Worm (Caenorhabditis elegans): ENCODE results near the gene E02C12.9.
"Not testable (repeated sequence)": the region's sequence is repeated elsewhere in the genome, so short reads cannot be mapped to it uniquely, and the experiment has no call there.

E02C12.9 gene

ce11 chrV:9341814-9342213 is 33.5 kb downstream of the E02C12.9 start:
- TF ChIP-seq saeg-2 (GFP tag; IDR thresholded peaks at IDR 0.05), result peak; percentile 90
- TF ChIP-seq arid-1 (GFP tag; conservative IDR thresholded peaks at IDR 0.05), result peak; percentile 80
- peak; percentile 58 for TF ChIP-seq mdt-29 (GFP tag; IDR thresholded peaks at IDR 0.05)
- peak; percentile 98 for TF ChIP-seq zfp-3 (GFP tag; conservative IDR thresholded peaks at IDR 0.05)
- 0 out of 4 replicates have a peak, but pooled peaks of 1 of the 2 experiments have one; percentile 18 for TF ChIP-seq madf-5 (GFP tag; IDR thresholded peaks at IDR 0.05)
- peak; percentile 55 for TF ChIP-seq dmd-6 (GFP tag; IDR thresholded peaks at IDR 0.05)
- peak; percentile 75 for TF ChIP-seq Y48G9A.11 (GFP tag; IDR thresholded peaks at IDR 0.05)
- peak; percentile 67; the same call in 1 of the 2 replicates for TF ChIP-seq daf-19 (GFP tag; conservative IDR thresholded peaks at IDR 0.05)
- peak; percentile 74 for TF ChIP-seq madf-9 (GFP tag; conservative IDR thresholded peaks at IDR 0.05)
- TF ChIP-seq dmd-9 (GFP tag; IDR thresholded peaks at IDR 0.05), result 0 out of 2 replicates have a peak, but pooled peaks have one; percentile 50
- TF ChIP-seq ctbp-1 (GFP tag; IDR thresholded peaks at IDR 0.05), result peak; percentile 75
- TF ChIP-seq F44E2.7 (GFP tag; IDR thresholded peaks at IDR 0.05), result peak; percentile 85; the same call in 1 of the 2 replicates
- peak; percentile 94 for TF ChIP-seq Y105C5A.15 (GFP tag; IDR thresholded peaks at IDR 0.05)
- peak; percentile 77 for TF ChIP-seq lim-7 (GFP tag; IDR thresholded peaks at IDR 0.05)
- peak; percentile 87; the same call in 1 of the 2 replicates for TF ChIP-seq pha-4 (GFP tag; IDR thresholded peaks at IDR 0.05)
- TF ChIP-seq pha-4 (tag; optimal IDR thresholded peaks at IDR 0.05), result not testable (repeated sequence)
- TF ChIP-seq lin-38 (GFP tag; IDR thresholded peaks at IDR 0.05), result peak; percentile 81
- peak; percentile 92 for TF ChIP-seq tra-1 (GFP tag; IDR thresholded peaks at IDR 0.05)
- TF ChIP-seq lin-1 (GFP tag; IDR thresholded peaks at IDR 0.05), result peak; percentile 90
- peak; percentile 70 for TF ChIP-seq nhr-42 (GFP tag; IDR thresholded peaks at IDR 0.05)
- peak; percentile 72; the same call in 1 of the 2 replicates for TF ChIP-seq dmd-8 (GFP tag; IDR thresholded peaks at IDR 0.05)
- TF ChIP-seq snpc-1.2 (GFP tag; IDR thresholded peaks at IDR 0.05), result peak; percentile 76
- TF ChIP-seq F26F4.8 (GFP tag; conservative IDR thresholded peaks at IDR 0.05), result 0 out of 2 replicates have a peak, but pooled peaks have one; percentile 40
- peak; percentile 87 for TF ChIP-seq ceh-20 (GFP tag; IDR thresholded peaks at IDR 0.05)
- TF ChIP-seq hmg-1.1 (GFP tag; IDR thresholded peaks at IDR 0.05), result peak; percentile 66
- TF ChIP-seq Y75B8A.6 (GFP tag; IDR thresholded peaks at IDR 0.05), result peak; percentile 86; the same call in 1 of the 2 replicates
- TF ChIP-seq T26A8.4 (GFP tag; IDR thresholded peaks at IDR 0.05), result peak; percentile 94
- TF ChIP-seq vab-7 (GFP tag; IDR thresholded peaks at IDR 0.05), result peak; percentile 56
- peak; percentile 83 for TF ChIP-seq D1046.2 (GFP tag; IDR thresholded peaks at IDR 0.05)
- peak; percentile 74; the same call in 1 of the 2 replicates for TF ChIP-seq zip-11 (GFP tag; IDR thresholded peaks at IDR 0.05)
- TF ChIP-seq lin-29 (GFP tag; IDR thresholded peaks at IDR 0.05), result peak; percentile 88
- TF ChIP-seq egl-43 (GFP tag; IDR thresholded peaks at IDR 0.05), result peak; percentile 83
- peak; percentile 85 for TF ChIP-seq php-3 (GFP tag; IDR thresholded peaks at IDR 0.05)

ce11 chrV:9340318-9340717 is 35.0 kb downstream of the E02C12.9 start:
- TF ChIP-seq zag-1 (tag; optimal IDR thresholded peaks at IDR 0.05) (no peak), pqm-1 (tag; optimal IDR thresholded peaks at IDR 0.05) (no peak), nhr-28 (tag; optimal IDR thresholded peaks at IDR 0.05) (no peak), ceh-82 (tag; optimal IDR thresholded peaks at IDR 0.05) (no peak), dmd-8 (GFP tag; IDR thresholded peaks at IDR 0.05) (0 out of 2 replicates have a peak, but pooled peaks have one; percentile 18), daf-19 (GFP tag; conservative IDR thresholded peaks at IDR 0.05) (peak; percentile 89), nhr-41 (GFP tag; IDR thresholded peaks at IDR 0.05) (peak; percentile 14; the same call in 1 of the 2 replicates), zfp-2 (tag; optimal IDR thresholded peaks at IDR 0.05) (no peak), spr-1 (tag; optimal IDR thresholded peaks at IDR 0.05) (peak; percentile 51), dpl-1 (GFP tag; optimal IDR thresholded peaks at IDR 0.05) (no peak), ztf-7 (tag; optimal IDR thresholded peaks at IDR 0.05) (no peak), nhr-102 (tag; optimal IDR thresholded peaks at IDR 0.05) (peak; percentile 52), madf-9 (GFP tag; conservative IDR thresholded peaks at IDR 0.05) (peak; percentile 45; the same call in 1 of the 2 replicates), ces-1 (GFP tag; optimal IDR thresholded peaks at IDR 0.05) (no peak), fos-1 (tag; optimal IDR thresholded peaks at IDR 0.05) (no peak), zip-11 (GFP tag; IDR thresholded peaks at IDR 0.05) (no peak), ceh-20 (GFP tag; IDR thresholded peaks at IDR 0.05) (peak; percentile 92), pha-4 (GFP tag; IDR thresholded peaks at IDR 0.05) (peak; percentile 90), pha-4 (tag; optimal IDR thresholded peaks at IDR 0.05) (no peak), tag-97 (GFP tag; IDR thresholded peaks at IDR 0.05) (no peak), arid-1 (GFP tag; conservative IDR thresholded peaks at IDR 0.05) (0 out of 2 replicates have a peak, but pooled peaks have one; percentile 50), saeg-2 (GFP tag; IDR thresholded peaks at IDR 0.05) (peak; percentile 61; the same call in 1 of the 2 replicates), lin-1 (GFP tag; IDR thresholded peaks at IDR 0.05) (peak; percentile 63), zfp-3 (GFP tag; conservative IDR thresholded peaks at IDR 0.05) (peak; percentile 95), ama-1 (optimal IDR thresholded peaks at IDR 0.05) (peak; percentile 24), daf-16 (GFP tag; optimal IDR thresholded peaks at IDR 0.05) (peak in 1 of 2 experiments; percentile 74), daf-16 (tag; optimal IDR thresholded peaks at IDR 0.05) (no peak), F37D6.2 (tag; optimal IDR thresholded peaks at IDR 0.05) (no peak)

Measured in whole organism, L4 larva.